Worm (Caenorhabditis elegans) whole organism, early embryonic: ENCODE data around the gene chup-1.
A peak's percentile ranks its signal among the peaks of the same experiment; 100 is the strongest.

Source experiments
- B0310.2 ChIP-seq: sonication (generic microtip); optimal IDR thresholded peaks from 2 replicates; lab custom pipeline; 2016; ENCODE audit warnings: mild to moderate bottlenecking, missing genetic modification characterization, missing compliant biosample characterization
- F13C5.2 ChIP-seq: sonication (generic microtip); optimal IDR thresholded peaks from 2 replicates; lab custom pipeline; 2017; ENCODE audit warnings: mild to moderate bottlenecking, missing genetic modification characterization, inconsistent platforms, missing compliant biosample characterization
- aly-1 ChIP-seq: sonication (generic microtip); optimal IDR thresholded peaks from 2 replicates; lab custom pipeline; 2016; ENCODE audit warnings: missing genetic modification characterization, missing compliant biosample characterization
- ama-1 ChIP-seq: fragments of 150-350 bp; optimal IDR thresholded peaks from 2 replicates; lab custom pipeline; 2014
- ceh-13 ChIP-seq: fragments of 200-800 bp; sonication (Bioruptor generic); optimal IDR thresholded peaks from 2 replicates; lab custom pipeline; 2018; ENCODE audit warnings: mild to moderate bottlenecking, missing genetic modification characterization, missing compliant biosample characterization
- ceh-36 ChIP-seq: sonication (generic microtip); optimal IDR thresholded peaks from 2 replicates; lab custom pipeline; 2016; ENCODE audit warnings: missing genetic modification characterization, inconsistent platforms, missing compliant biosample characterization
- ets-7 ChIP-seq: sonication (generic microtip); optimal IDR thresholded peaks from 2 replicates; lab custom pipeline; 2016; ENCODE audit warnings: missing genotype, missing genetic modification characterization, missing compliant biosample characterization
- flt-1 ChIP-seq: fragments of 200-800 bp; sonication (Bioruptor generic); IDR thresholded peaks from 2 replicates; pipeline ENCODE4 v1.3.6; 2022; ENCODE audit warnings: missing genetic modification characterization, missing compliant biosample characterization
- hmbx-1 ChIP-seq: sonication (generic microtip); optimal IDR thresholded peaks from 2 replicates; lab custom pipeline; 2016; ENCODE audit warnings: mild to moderate bottlenecking, missing genetic modification characterization, missing compliant biosample characterization
- hmg-4 ChIP-seq: fragments of 200-800 bp; sonication (Bioruptor generic); optimal IDR thresholded peaks from 2 replicates; lab custom pipeline; 2018; ENCODE audit warnings: mild to moderate bottlenecking, missing genetic modification characterization, missing compliant biosample characterization
- hnd-1 ChIP-seq: sonication (generic microtip); optimal IDR thresholded peaks from 2 replicates; lab custom pipeline; 2016; ENCODE audit warnings: missing genetic modification characterization, missing compliant biosample characterization
- pes-1 ChIP-seq: fragments of 200-800 bp; sonication (Bioruptor generic); IDR thresholded peaks from 2 replicates; pipeline ENCODE4 v1.3.6; 2022; ENCODE audit warnings: missing genetic modification reagents, missing genetic modification characterization, missing compliant biosample characterization
- scrt-1 ChIP-seq: fragments of 200-800 bp; sonication (Bioruptor generic); IDR thresholded peaks from 2 replicates; pipeline ENCODE4 v1.3.6; 2022; ENCODE audit warnings: missing genetic modification characterization, missing compliant biosample characterization
- sea-1 ChIP-seq: fragments of 200-800 bp; sonication (Bioruptor generic); conservative IDR thresholded peaks from 2 replicates; pipeline ENCODE4 v1.3.6; 2022; ENCODE audit warnings: missing genetic modification characterization, missing compliant biosample characterization
- tbx-11 ChIP-seq: fragments of 200-800 bp; sonication (Bioruptor generic); IDR thresholded peaks from 2 replicates; pipeline ENCODE4 v1.3.6; 2022; ENCODE audit warnings: missing genetic modification characterization, missing compliant biosample characterization
- tbx-37 ChIP-seq: fragments of 200-800 bp; sonication (Bioruptor generic); conservative IDR thresholded peaks from 2 replicates; pipeline ENCODE4 v1.3.6; 2022; ENCODE audit warnings: missing genetic modification reagents, missing genetic modification characterization, missing compliant biosample characterization
- tra-4 ChIP-seq: sonication (generic microtip); optimal IDR thresholded peaks from 2 replicates; lab custom pipeline; 2017; ENCODE audit warnings: missing genetic modification characterization, missing compliant biosample characterization

The chup-1 gene

ce11 chrX:8819815-8820415, 28.0 kb downstream of the chup-1 start:
- TF ChIP-seq scrt-1 (GFP tag; lab: Robert Waterston, UW) (no peak), ceh-13 (GFP tag; lab: Kevin White, UChicago) (no peak), tra-4 (tag; lab: Kevin White, UChicago) (no peak), hnd-1 (tag; lab: Kevin White, UChicago) (no peak), tbx-11 (GFP tag; lab: Robert Waterston, UW) (no peak), F13C5.2 (tag; lab: Kevin White, UChicago) (no peak)

- TF ChIP-seq B0310.2 (tag; lab: Kevin White, UChicago) = no peak
These were observed 28.7 kb downstream of the chup-1 start for ce11 chrX:8820643-8821042.

DNA sequence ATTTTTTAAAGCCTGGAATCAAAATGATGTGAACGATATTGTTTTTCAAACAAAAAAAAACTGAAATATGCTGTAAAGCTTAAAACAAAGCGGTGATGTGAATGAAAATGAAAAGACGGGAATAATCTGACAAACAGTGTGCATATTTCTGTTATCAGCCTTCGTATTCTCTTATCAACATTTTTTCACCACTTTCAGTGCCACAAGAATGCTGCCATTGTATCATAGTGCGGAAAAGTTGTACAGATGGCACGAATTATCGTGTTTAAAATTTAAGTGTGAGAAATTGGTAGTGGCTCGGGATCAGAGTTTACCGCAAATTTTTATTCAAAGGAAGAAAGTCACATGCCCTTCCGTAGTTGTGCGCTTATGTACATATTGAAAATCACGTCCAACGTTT, 32.5 kb downstream of the chup-1 start, which contains the start of gene ifd-1:
Gene ifd-1, minus strand, starts transcription at position 12 of the 400 bp plus-strand sequence.
- TF ChIP-seq scrt-1 (GFP tag; lab: Robert Waterston, UW) (no peak), tbx-11 (GFP tag; lab: Robert Waterston, UW) (no peak)

ce11 chrX:8828365-8828764, 36.4 kb downstream of the chup-1 start, which contains the start of gene rcs-1:
rcs-1 (minus strand) TSS chrX:8828540.
- TF ChIP-seq F13C5.2 (tag; lab: Kevin White, UChicago) (no peak), B0310.2 (tag; lab: Kevin White, UChicago) (no peak), aly-1 (no peak), tbx-37 (GFP tag; lab: Robert Waterston, UW) (no peak), ets-7 (tag; lab: Kevin White, UChicago) (no peak), hmg-4 (GFP tag; lab: Kevin White, UChicago) (no peak)

- TF ChIP-seq sea-1 (GFP tag; lab: Robert Waterston, UW) = no peak
- TF ChIP-seq flt-1 = no peak
- no peak for TF ChIP-seq ama-1
- TF ChIP-seq hnd-1 (tag; lab: Kevin White, UChicago) = no peak
- no peak for TF ChIP-seq tbx-11 (GFP tag; lab: Robert Waterston, UW)
- TF ChIP-seq pes-1 (GFP tag; lab: Robert Waterston, UW) = no peak
- TF ChIP-seq tra-4 (tag; lab: Kevin White, UChicago) = no peak
- no peak for TF ChIP-seq hmbx-1 (tag; lab: Kevin White, UChicago)
These were observed 39.2 kb downstream of the chup-1 start, which contains the start of gene C28G1.6 for ce11 chrX:8831162-8831561. C28G1.6 (minus strand) TSS chrX:8831262.

DNA sequence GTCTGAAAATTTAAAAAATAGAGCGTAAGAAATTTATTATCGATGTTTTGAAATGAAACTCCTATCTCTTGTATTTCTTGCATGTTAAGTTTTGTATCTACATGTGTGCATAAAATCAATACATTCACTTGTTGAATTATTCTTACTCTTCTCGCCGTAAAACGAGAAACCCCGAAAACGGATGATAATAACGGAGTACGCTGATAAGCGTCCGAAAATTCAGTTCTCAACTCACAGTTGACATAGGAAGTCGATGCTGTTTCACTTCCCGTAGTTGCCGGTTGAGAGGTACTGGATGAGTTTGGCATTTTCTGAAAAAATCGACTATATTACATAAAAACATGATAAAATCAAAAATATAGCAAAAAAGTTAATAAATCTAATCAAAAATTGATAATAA, 43.4 kb downstream of the chup-1 start, which contains the start of gene sec-15:
Gene sec-15, minus strand, starts transcription at position 311 of the 400 bp plus-strand sequence.
- TF ChIP-seq flt-1 = no peak
- no peak for TF ChIP-seq aly-1
- no peak for TF ChIP-seq hmbx-1 (tag; lab: Kevin White, UChicago)
- TF ChIP-seq tra-4 (tag; lab: Kevin White, UChicago) = no peak
- no peak for TF ChIP-seq sea-1 (GFP tag; lab: Robert Waterston, UW)
- TF ChIP-seq B0310.2 (tag; lab: Kevin White, UChicago) = no peak
- TF ChIP-seq F13C5.2 (tag; lab: Kevin White, UChicago) = no peak
- TF ChIP-seq scrt-1 (GFP tag; lab: Robert Waterston, UW) = no peak
- TF ChIP-seq ama-1 = no peak
- TF ChIP-seq tbx-11 (GFP tag; lab: Robert Waterston, UW) = no peak
- TF ChIP-seq tbx-37 (GFP tag; lab: Robert Waterston, UW) = no peak

ce11 chrX:8835887-8836348, 44.0 kb downstream of the chup-1 start, which contains the start of gene C28G1.2:
C28G1.2 (plus strand) TSS chrX:8836016.
- no peak for TF ChIP-seq ama-1
- peak; percentile 94 for TF ChIP-seq hnd-1 (tag; lab: Kevin White, UChicago)
- TF ChIP-seq sea-1 (GFP tag; lab: Robert Waterston, UW) = peak; percentile 98
- TF ChIP-seq tbx-37 (GFP tag; lab: Robert Waterston, UW) = peak; percentile 99
- peak; percentile 96 for TF ChIP-seq ceh-36
- peak; percentile 99 for TF ChIP-seq hmg-4 (GFP tag; lab: Kevin White, UChicago)
- peak; percentile 97 for TF ChIP-seq pes-1 (GFP tag; lab: Robert Waterston, UW)
- TF ChIP-seq scrt-1 (GFP tag; lab: Robert Waterston, UW) = peak; percentile 99
- TF ChIP-seq tbx-11 (GFP tag; lab: Robert Waterston, UW) = peak; percentile 95
- peak; percentile 95 for TF ChIP-seq tra-4 (tag; lab: Kevin White, UChicago)
- peak; percentile 86 for TF ChIP-seq hmbx-1 (tag; lab: Kevin White, UChicago)
- TF ChIP-seq ets-7 (tag; lab: Kevin White, UChicago) = peak; percentile 89
- peak; percentile 96 for TF ChIP-seq B0310.2 (tag; lab: Kevin White, UChicago)
- peak; percentile 96 for TF ChIP-seq ceh-13 (GFP tag; lab: Kevin White, UChicago)
- TF ChIP-seq F13C5.2 (tag; lab: Kevin White, UChicago) = peak; percentile 98
- TF ChIP-seq flt-1 = peak; percentile 98
- TF ChIP-seq aly-1 = peak; percentile 93

ce11 chrX:8838176-8838575, 46.2 kb downstream of the chup-1 start:
- no peak for TF ChIP-seq pes-1 (GFP tag; lab: Robert Waterston, UW)
- no peak for TF ChIP-seq flt-1
- no peak for TF ChIP-seq tbx-11 (GFP tag; lab: Robert Waterston, UW)
- TF ChIP-seq ceh-13 (GFP tag; lab: Kevin White, UChicago) = no peak
- TF ChIP-seq ama-1 = no peak
- no peak for TF ChIP-seq hnd-1 (tag; lab: Kevin White, UChicago)
- no peak for TF ChIP-seq hmg-4 (GFP tag; lab: Kevin White, UChicago)
- TF ChIP-seq F13C5.2 (tag; lab: Kevin White, UChicago) = no peak
- no peak for TF ChIP-seq ets-7 (tag; lab: Kevin White, UChicago)
- no peak for TF ChIP-seq tra-4 (tag; lab: Kevin White, UChicago)
- TF ChIP-seq scrt-1 (GFP tag; lab: Robert Waterston, UW) = no peak
- no peak for TF ChIP-seq B0310.2 (tag; lab: Kevin White, UChicago)
- TF ChIP-seq ceh-36 = no peak
- TF ChIP-seq tbx-37 (GFP tag; lab: Robert Waterston, UW) = no peak
- no peak for TF ChIP-seq sea-1 (GFP tag; lab: Robert Waterston, UW)
